Fruit fly (Drosophila melanogaster): ENCODE results near the gene CG6138.

DNA sequence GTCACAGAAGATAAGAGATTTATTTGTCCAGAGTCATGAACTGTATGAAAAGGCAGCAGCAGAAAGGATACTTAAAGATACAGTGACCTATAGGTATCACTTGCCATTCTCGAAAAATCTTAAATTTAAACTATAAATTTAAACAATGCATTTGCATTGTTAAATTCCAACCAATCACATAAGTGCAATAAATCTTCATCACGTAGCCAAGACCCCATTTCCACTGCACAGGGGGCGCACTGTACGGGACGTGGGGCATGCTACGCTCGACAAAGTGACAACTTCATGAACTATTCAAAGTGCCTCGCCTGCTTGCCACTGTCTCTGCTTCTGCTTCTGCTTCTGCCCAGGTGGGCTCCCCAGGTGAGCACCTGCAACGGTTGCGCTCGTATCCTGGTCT lies 11.8 kb upstream of the CG6138 start:
- TF ChIP-seq E2f2 (GFP tag; IDR thresholded peaks at IDR 0.05), result no peak
- no peak for TF ChIP-seq psq (GFP tag; optimal IDR thresholded peaks at IDR 0.05)
- TF ChIP-seq gt (GFP tag; IDR thresholded peaks at IDR 0.05), result no peak
- no peak for TF ChIP-seq nerfin-1 (tag; optimal IDR thresholded peaks at IDR 0.05)
- no peak for TF ChIP-seq gsb-n (tag; optimal IDR thresholded peaks at IDR 0.05)
- no peak for TF ChIP-seq bcd (GFP tag; optimal IDR thresholded peaks at IDR 0.05)
- no peak for TF ChIP-seq CTCF (GFP tag; optimal IDR thresholded peaks at IDR 0.05)
- TF ChIP-seq Eip74EF (GFP tag; optimal IDR thresholded peaks at IDR 0.05), result no peak
- TF ChIP-seq NFAT (GFP tag; IDR thresholded peaks at IDR 0.05), result no peak

Measured in whole organism, embryonic.